Worm (Caenorhabditis elegans): Measurements from ENCODE around the gene H04D03.6.
"Not testable (repeated sequence)": the region's sequence is repeated elsewhere in the genome, so short reads cannot be mapped to it uniquely, and the experiment has no call there.

H04D03.6 gene

ce11 chrIII:10442355-10443140 lies 3.9 kb upstream of the H04D03.6 start, which contains the start of the genes H04D03.2 and ecps-2:
H04D03.2 (minus strand) TSS chrIII:10442405.
ecps-2 (plus strand) TSS chrIII:10443090.
- TF ChIP-seq mxl-2 (GFP tag; conservative IDR thresholded peaks at IDR 0.05) (no peak), unc-62 (GFP tag; optimal IDR thresholded peaks at IDR 0.05 in 1 of 2) (peak in 1 of 2 experiments; percentile 66), unc-62 (tag; optimal IDR thresholded peaks at IDR 0.05) (no peak), lin-29 (GFP tag; IDR thresholded peaks at IDR 0.05) (no peak), nhr-48 (tag; optimal IDR thresholded peaks at IDR 0.05) (no peak), snpc-1.2 (GFP tag; IDR thresholded peaks at IDR 0.05) (no peak), ZK337.2 (GFP tag; IDR thresholded peaks at IDR 0.05) (no peak), ceh-44 (GFP tag; IDR thresholded peaks at IDR 0.05) (no peak)

ce11 chrIII:10435938-10436842 lies 2.5 kb downstream of the H04D03.6 start, which contains the start of the genes smrd-1 and enu-3.1:
smrd-1 (minus strand) TSS chrIII:10435988.
enu-3.1 (plus strand) TSS chrIII:10436276.
- TF ChIP-seq ZK337.2 (GFP tag; IDR thresholded peaks at IDR 0.05) (0 out of 2 replicates have a peak, but pooled peaks have one; percentile 46), hmg-1.1 (GFP tag; IDR thresholded peaks at IDR 0.05) (peak; percentile 73), lsy-2 (tag; optimal IDR thresholded peaks at IDR 0.05) (peak in 1 of 2 experiments; percentile 72), unc-130 (GFP tag; optimal IDR thresholded peaks at IDR 0.05) (peak; percentile 49), lin-13 (GFP tag; optimal IDR thresholded peaks at IDR 0.05) (peak; percentile 4), dmd-6 (GFP tag; IDR thresholded peaks at IDR 0.05) (peak; percentile 47), D1046.2 (GFP tag; IDR thresholded peaks at IDR 0.05) (0 out of 2 replicates have a peak, but pooled peaks have one; percentile 66), Y48G9A.11 (GFP tag; IDR thresholded peaks at IDR 0.05) (peak; percentile 57; the same call in 1 of the 2 replicates), vab-7 (GFP tag; IDR thresholded peaks at IDR 0.05) (peak; percentile 76), tra-1 (GFP tag; IDR thresholded peaks at IDR 0.05) (0 out of 2 replicates have a peak, but pooled peaks have one; percentile 10), dmd-9 (GFP tag; IDR thresholded peaks at IDR 0.05) (0 out of 2 replicates have a peak, but pooled peaks have one; percentile 54), T26A8.4 (GFP tag; IDR thresholded peaks at IDR 0.05) (peak; percentile 30; the same call in 1 of the 2 replicates), ceh-20 (GFP tag; IDR thresholded peaks at IDR 0.05) (peak; percentile 58), rbr-2 (tag; optimal IDR thresholded peaks at IDR 0.05) (peak; percentile 72), mep-1 (tag; optimal IDR thresholded peaks at IDR 0.05) (peak; percentile 65), dpl-1 (GFP tag; optimal IDR thresholded peaks at IDR 0.05) (peak; percentile 62), ceh-44 (GFP tag; IDR thresholded peaks at IDR 0.05) (peak; percentile 83), ctbp-1 (GFP tag; IDR thresholded peaks at IDR 0.05) (peak; percentile 81), lin-38 (GFP tag; IDR thresholded peaks at IDR 0.05) (peak; percentile 89), nhr-11 (tag; optimal IDR thresholded peaks at IDR 0.05) (peak; percentile 10), F37D6.2 (tag; optimal IDR thresholded peaks at IDR 0.05) (peak; percentile 82), fkh-10 (GFP tag; optimal IDR thresholded peaks at IDR 0.05) (peak; percentile 8), F49E8.2 (tag; optimal IDR thresholded peaks at IDR 0.05; ENCODE audit: borderline replicate concordance) (peak; percentile 17), ces-1 (GFP tag; optimal IDR thresholded peaks at IDR 0.05) (peak; percentile 94), arid-1 (GFP tag; conservative IDR thresholded peaks at IDR 0.05) (peak; percentile 66; the same call in 1 of the 2 replicates), mes-2 (tag; optimal IDR thresholded peaks at IDR 0.05; ENCODE audit: poor library complexity, severe bottlenecking) (peak; percentile 94), lim-7 (GFP tag; IDR thresholded peaks at IDR 0.05) (peak; percentile 62; the same call in 1 of the 2 replicates), hlh-30 (tag; optimal IDR thresholded peaks at IDR 0.05; ENCODE audit: insufficient read depth) (peak; percentile 39), madf-9 (GFP tag; conservative IDR thresholded peaks at IDR 0.05) (peak; percentile 70), egl-43 (GFP tag; IDR thresholded peaks at IDR 0.05) (peak; percentile 20; the same call in 1 of the 2 replicates), unc-62 (GFP tag; optimal IDR thresholded peaks at IDR 0.05 in 1 of 2) (peak in 1 of 2 experiments; percentile 17), hif-1 (tag; optimal IDR thresholded peaks at IDR 0.05) (peak in 1 of 2 experiments; percentile 53)
- TF ChIP-seq unc-62 (tag; optimal IDR thresholded peaks at IDR 0.05): not testable (repeated sequence)

Data from whole organism, L4 larva.